Fruit fly (Drosophila melanogaster) whole organism, wandering third instar larva: ENCODE measurements around the gene Bap60.
A peak's percentile ranks its signal among the peaks of the same experiment; 100 is the strongest.
"Not testable (repeated sequence)": the region's sequence is repeated elsewhere in the genome, so short reads cannot be mapped to it uniquely, and the experiment has no call there.

ENCODE experiments used
- Abd-B ChIP-seq: fragments of >200 bp; optimal IDR thresholded peaks from 2 replicates; lab custom pipeline; 2017; ENCODE audit warnings: missing biosample characterization, missing genetic modification characterization
- CG9705 ChIP-seq: fragments of 200-800 bp; sonication (Bioruptor generic); optimal IDR thresholded peaks from 2 replicates; lab custom pipeline; 2018; ENCODE audit warnings: missing biosample characterization, mild to moderate bottlenecking, missing genetic modification characterization
- CrebA ChIP-seq: fragments of 200-800 bp; sonication (Bioruptor generic); optimal IDR thresholded peaks from 2 replicates; lab custom pipeline; 2016; ENCODE audit warnings: missing biosample characterization, mild to moderate bottlenecking, missing genetic modification characterization, borderline replicate concordance
- Dfd ChIP-seq: fragments of >200 bp; optimal IDR thresholded peaks from 2 replicates; lab custom pipeline; 2017; ENCODE audit warnings: missing biosample characterization, missing genetic modification characterization
- Dif ChIP-seq: fragments of 200-275, 200-300 bp; sonication (Bioruptor generic); optimal IDR thresholded peaks from 2 replicates; lab custom pipeline; 2018; ENCODE audit warnings: missing biosample characterization, missing genetic modification characterization; ENCODE audit not compliant: partially characterized antibody
- GATAd ChIP-seq: sonication (Bioruptor generic); optimal IDR thresholded peaks from 2 replicates; lab custom pipeline; 2016; ENCODE audit warnings: missing biosample characterization, missing genetic modification characterization
- Hnf4 ChIP-seq: fragments of 200-800 bp; sonication (Bioruptor generic); optimal IDR thresholded peaks from 2 replicates; lab custom pipeline; 2016; ENCODE audit warnings: missing biosample characterization, mild to moderate bottlenecking, missing genetic modification characterization
- Hr78 ChIP-seq: fragments of >200 bp; optimal IDR thresholded peaks from 2 replicates; lab custom pipeline; 2017; ENCODE audit warnings: missing biosample characterization, missing genetic modification characterization
- Jra ChIP-seq: sonication (Bioruptor generic); optimal IDR thresholded peaks from 2 replicates; lab custom pipeline; 2016; ENCODE audit warnings: missing biosample characterization, missing genetic modification characterization
- Mio ChIP-seq: sonication (Bioruptor generic); optimal IDR thresholded peaks from 2 replicates; lab custom pipeline; 2016; ENCODE audit warnings: missing biosample characterization, missing genetic modification characterization
- Myc ChIP-seq: fragments of >200 bp; optimal IDR thresholded peaks from 2 replicates; lab custom pipeline; 2017
- N ChIP-seq: fragments of >200 bp; optimal IDR thresholded peaks from 2 replicates; lab custom pipeline; 2018; ENCODE audit warnings: missing biosample characterization, missing external identifiers, missing genetic modification characterization
- OdsH ChIP-seq: fragments of 200-800 bp; sonication (Bioruptor generic); optimal IDR thresholded peaks from 2 replicates; lab custom pipeline; 2016; ENCODE audit warnings: missing biosample characterization, mild to moderate bottlenecking, missing genetic modification characterization
- Rel ChIP-seq, 2 experiments: fragments of 200-800 bp; sonication (Bioruptor generic) in 1 of 2; optimal IDR thresholded peaks; 2 replicates in 1 of 2; 3 replicates in 1 of 2; lab custom pipeline; 2016 to 2019; ENCODE audit warnings: mild to moderate bottlenecking in 2 of 2, missing biosample characterization in 2 of 2, missing genetic modification characterization in 2 of 2, moderate library complexity in 1 of 2
- Sp1 ChIP-seq: fragments of 200-800 bp; sonication (Bioruptor generic); optimal IDR thresholded peaks from 3 replicates; lab custom pipeline; 2019; ENCODE audit warnings: missing biosample characterization, mild to moderate bottlenecking, missing genetic modification characterization, moderate library complexity
- brk ChIP-seq: fragments of 200-800 bp; sonication (Bioruptor generic); optimal IDR thresholded peaks from 2 replicates; lab custom pipeline; 2016; ENCODE audit warnings: missing biosample characterization, mild to moderate bottlenecking, missing genetic modification characterization
- dl ChIP-seq, 2 experiments: fragments of 175-275, 200-275 bp in 1 of 2; fragments of 200-275 bp in 1 of 2; sonication (Bioruptor generic); optimal IDR thresholded peaks; lab custom pipeline; 2018; ENCODE audit warnings: mild to moderate bottlenecking in 2 of 2, missing biosample characterization in 2 of 2, missing genetic modification characterization in 2 of 2, moderate library complexity in 2 of 2; ENCODE audit not compliant: partially characterized antibody in 2 of 2, insufficient read depth in 1 of 2
- dmrt93B ChIP-seq: fragments of 200-800 bp; sonication (Bioruptor generic); optimal IDR thresholded peaks from 2 replicates; lab custom pipeline; 2018; ENCODE audit warnings: missing biosample characterization, mild to moderate bottlenecking, missing genetic modification characterization
- dsf ChIP-seq: sonication (Bioruptor generic); optimal IDR thresholded peaks from 2 replicates; lab custom pipeline; 2016; ENCODE audit warnings: missing biosample characterization, missing genetic modification characterization, borderline replicate concordance
- ey ChIP-seq: fragments of 200-800 bp; sonication (Bioruptor generic); optimal IDR thresholded peaks from 2 replicates; lab custom pipeline; 2016; ENCODE audit warnings: missing biosample characterization, missing genetic modification characterization
- fru ChIP-seq: fragments of 200-800 bp; sonication (Bioruptor generic); optimal IDR thresholded peaks from 3 replicates; lab custom pipeline; 2016; ENCODE audit warnings: missing biosample characterization, mild to moderate bottlenecking, missing genetic modification characterization
- h ChIP-seq: fragments of 200-800 bp; sonication (Bioruptor generic); optimal IDR thresholded peaks from 3 replicates; lab custom pipeline; 2016; ENCODE audit warnings: missing biosample characterization, mild to moderate bottlenecking, missing genetic modification characterization
- jim ChIP-seq: fragments of 175-275, 200-325 bp; sonication (Bioruptor generic); optimal IDR thresholded peaks from 2 replicates; lab custom pipeline; 2016; ENCODE audit warnings: missing biosample characterization, mild to moderate bottlenecking, missing genetic modification characterization
- lola ChIP-seq: fragments of >200 bp; optimal IDR thresholded peaks from 2 replicates; lab custom pipeline; 2017; ENCODE audit warnings: missing biosample characterization, missing genetic modification characterization
- pan ChIP-seq: fragments of >200 bp; optimal IDR thresholded peaks from 2 replicates; lab custom pipeline; 2017
- psq ChIP-seq: fragments of 200-800 bp; sonication (Bioruptor generic); optimal IDR thresholded peaks from 3 replicates; lab custom pipeline; 2017; ENCODE audit warnings: missing biosample characterization, mild to moderate bottlenecking, missing genetic modification characterization, moderate library complexity
- rgr ChIP-seq: fragments of 200-800 bp; sonication (Bioruptor generic); optimal IDR thresholded peaks from 3 replicates; lab custom pipeline; 2016; ENCODE audit warnings: missing biosample characterization, mild to moderate bottlenecking, missing genetic modification characterization
- sage ChIP-seq: fragments of 200-800 bp; sonication (Bioruptor generic); optimal IDR thresholded peaks from 2 replicates; lab custom pipeline; 2016; ENCODE audit warnings: missing biosample characterization, mild to moderate bottlenecking, missing genetic modification characterization
- sv ChIP-seq: fragments of 200-800 bp; sonication (Bioruptor generic); optimal IDR thresholded peaks from 3 replicates; lab custom pipeline; 2016; ENCODE audit warnings: missing biosample characterization, missing genetic modification characterization
- tai ChIP-seq: sonication (Bioruptor generic); optimal IDR thresholded peaks from 2 replicates; lab custom pipeline; 2016; ENCODE audit warnings: missing biosample characterization, missing genetic modification characterization
- usp ChIP-seq: fragments of >200 bp; optimal IDR thresholded peaks from 2 replicates; lab custom pipeline; 2017; ENCODE audit warnings: missing biosample characterization, missing genetic modification characterization
- woc ChIP-seq: sonication (Bioruptor generic); optimal IDR thresholded peaks from 2 replicates; lab custom pipeline; 2016; ENCODE audit warnings: missing biosample characterization, mild to moderate bottlenecking, missing genetic modification characterization

Gene Bap60

dm6 chrX:13189032-13189431, 29.7 kb upstream of the Bap60 start, which contains the start of gene Lgr4:
Lgr4 (minus strand) TSS chrX:13189164.
- no peak for TF ChIP-seq tai (GFP tag; lab: Kevin White, UChicago)
- TF ChIP-seq N (GFP tag; lab: Kevin White, UChicago) = no peak
- no peak for TF ChIP-seq h (GFP tag; lab: Kevin White, UChicago)
- TF ChIP-seq GATAd (GFP tag; lab: Kevin White, UChicago) = no peak
- no peak for TF ChIP-seq fru (GFP tag; lab: Kevin White, UChicago)
- TF ChIP-seq psq (GFP tag; lab: Kevin White, UChicago) = no peak
- TF ChIP-seq CrebA = no peak
- no peak for TF ChIP-seq Myc
- no peak for TF ChIP-seq Abd-B
- TF ChIP-seq Dfd (GFP tag; lab: Kevin White, UChicago) = no peak
- no peak for TF ChIP-seq usp (GFP tag; lab: Kevin White, UChicago)
- no peak for TF ChIP-seq Sp1
- no peak for TF ChIP-seq lola (GFP tag; lab: Kevin White, UChicago)
- TF ChIP-seq, all 38 proteins: peak for 0

dm6 chrX:13184178-13184577, 24.9 kb upstream of the Bap60 start, which contains the start of gene CG32641:
CG32641 (plus strand) TSS chrX:13184478.
- not testable (repeated sequence) for TF ChIP-seq Dif, Hr78, ey (GFP tag; lab: Kevin White, UChicago)

dm6 chrX:13177720-13178119, 18.4 kb upstream of the Bap60 start, which contains the start of gene CG32640:
CG32640 (plus strand) TSS chrX:13178005.
- TF ChIP-seq jim, N, OdsH (GFP tag; lab: Kevin White, UChicago): not testable (repeated sequence)

DNA sequence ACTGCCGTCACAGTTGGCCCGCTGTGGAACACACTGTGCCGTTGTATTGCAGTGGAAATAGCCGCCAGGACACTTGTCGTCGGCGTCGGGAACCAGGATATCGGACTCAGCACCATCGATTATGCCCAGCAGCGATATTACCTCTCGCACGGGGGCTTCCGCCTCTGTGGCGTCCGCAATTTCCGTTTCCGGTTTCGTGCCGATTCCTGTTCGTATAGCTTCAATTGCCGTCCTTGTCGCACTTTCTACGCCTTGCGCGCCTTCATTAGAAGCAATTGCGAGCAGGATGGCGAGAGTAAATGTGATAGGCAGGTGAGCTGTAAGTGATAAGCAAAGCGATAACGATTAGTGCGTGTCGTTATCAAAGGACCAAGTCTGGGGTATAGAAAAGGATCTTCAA, 13.6 kb upstream of the Bap60 start:
- TF ChIP-seq Jra (GFP tag; lab: Kevin White, UChicago) (no peak), GATAd (GFP tag; lab: Kevin White, UChicago) (no peak), OdsH (GFP tag; lab: Kevin White, UChicago) (no peak), sage (GFP tag; lab: Kevin White, UChicago) (no peak), woc (GFP tag; lab: Kevin White, UChicago) (no peak), sv (GFP tag; lab: Kevin White, UChicago) (no peak), ey (GFP tag; lab: Kevin White, UChicago) (no peak), tai (GFP tag; lab: Kevin White, UChicago) (no peak)

DNA sequence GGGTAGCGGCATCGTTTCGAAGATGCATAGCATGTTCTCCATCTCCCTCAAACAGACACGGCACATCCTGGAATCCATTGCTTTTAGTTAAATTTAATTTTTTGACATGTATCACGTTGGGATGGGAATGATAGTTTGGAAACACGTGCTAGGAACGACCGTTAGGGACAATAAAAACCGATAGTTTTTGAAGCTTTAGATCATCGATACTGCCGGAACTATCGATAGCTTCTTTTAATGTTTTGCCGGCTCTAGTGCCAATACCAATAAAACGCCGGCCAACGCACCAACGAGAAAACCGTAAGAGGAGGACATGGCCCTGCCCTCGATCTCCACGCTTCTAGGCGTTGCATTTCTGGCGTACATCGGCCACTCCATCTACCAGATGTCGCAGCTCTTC, 4.5 kb downstream of the Bap60 start, which contains the start of the genes CG4318 and CG4332:
Gene CG4318 (minus strand): TSS at position 142 of the 400 bp plus-strand sequence.
Gene CG4332 (plus strand): TSS at position 256 of the 400 bp plus-strand sequence.
- TF ChIP-seq Hnf4 (GFP tag; lab: Kevin White, UChicago) = no peak
- peak; percentile 62 for TF ChIP-seq Myc

DNA sequence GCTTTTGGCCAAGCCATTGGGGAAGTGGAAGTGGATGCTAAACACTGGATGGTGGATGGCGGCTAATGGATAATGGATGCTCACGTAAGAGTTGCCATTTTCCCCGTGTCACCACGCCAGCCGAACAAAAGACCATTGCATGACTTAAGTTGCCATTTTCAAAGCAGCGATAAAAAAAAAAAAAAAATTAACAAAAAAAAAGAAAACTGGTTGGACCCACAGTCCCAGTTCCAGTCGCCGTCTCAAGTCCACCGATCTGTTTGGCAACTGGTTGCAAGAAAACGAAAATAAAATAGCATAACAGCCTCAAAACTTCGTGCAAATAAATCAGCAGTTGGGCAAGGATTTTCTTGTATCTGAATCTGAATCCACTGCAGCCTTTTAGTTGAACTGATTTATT, 10.2 kb downstream of the Bap60 start:
- TF ChIP-seq jim (GFP tag; lab: Kevin White, UChicago) = no peak
- TF ChIP-seq Abd-B = no peak
- TF ChIP-seq Mio (GFP tag; lab: Kevin White, UChicago) = no peak
- no peak for TF ChIP-seq lola (GFP tag; lab: Kevin White, UChicago)
- TF ChIP-seq, all 38 proteins: peak for 0

- no peak for TF ChIP-seq tai (GFP tag; lab: Kevin White, UChicago)
- TF ChIP-seq CrebA = no peak
- TF ChIP-seq Dfd (GFP tag; lab: Kevin White, UChicago) = no peak
- no peak for TF ChIP-seq h (GFP tag; lab: Kevin White, UChicago)
- no peak for TF ChIP-seq rgr (GFP tag; lab: Kevin White, UChicago)
- no peak for TF ChIP-seq fru (GFP tag; lab: Kevin White, UChicago)
- no peak for TF ChIP-seq pan (lab: Kevin White, UChicago)
Observed at dm6 chrX:13145858-13146257, 13.4 kb downstream of the Bap60 start.

DNA sequence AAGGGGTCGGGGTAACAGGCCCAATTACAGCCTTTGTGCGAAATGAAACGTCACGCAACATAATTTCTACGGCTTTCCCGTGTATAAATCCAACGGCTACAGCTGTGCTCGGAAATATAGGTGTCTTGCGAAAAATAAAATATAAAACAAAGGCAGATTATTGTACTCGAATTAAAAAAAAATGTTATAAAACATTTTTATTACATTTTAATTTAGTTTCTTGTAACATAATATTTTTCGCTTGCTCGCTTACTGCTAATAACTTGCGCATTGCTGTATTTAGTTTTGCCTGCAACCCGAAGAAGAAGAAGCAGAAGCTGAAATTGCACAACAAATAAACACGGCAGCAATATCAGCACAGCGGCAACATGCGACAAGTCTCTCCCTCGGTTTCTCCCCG, 16.2 kb downstream of the Bap60 start:
- peak; percentile 24 for TF ChIP-seq ey (GFP tag; lab: Kevin White, UChicago)
- no peak for TF ChIP-seq Hr78 (GFP tag; lab: Kevin White, UChicago)
- TF ChIP-seq psq (GFP tag; lab: Kevin White, UChicago) = peak; percentile 18
- peak; percentile 53 for TF ChIP-seq h (GFP tag; lab: Kevin White, UChicago)
- TF ChIP-seq sv (GFP tag; lab: Kevin White, UChicago) = no peak
- TF ChIP-seq jim (GFP tag; lab: Kevin White, UChicago) = no peak
- TF ChIP-seq CG9705 = no peak
- no peak for TF ChIP-seq brk (GFP tag; lab: Kevin White, UChicago)
- TF ChIP-seq Rel (GFP tag; optimal IDR thresholded peaks at IDR 0.05; lab: Kevin White, UChicago) = no peak
- TF ChIP-seq Rel (tag; optimal IDR thresholded peaks at IDR 0.05; lab: Kevin White, UChicago) = no peak
- peak; percentile 58 for TF ChIP-seq Sp1
- no peak for TF ChIP-seq dl (GFP tag; optimal IDR thresholded peaks at IDR 0.05; lab: Kevin White, UChicago; ENCODE audit: insufficient read depth in 1 of 2, partially characterized antibody in 2 of 2)
- TF ChIP-seq fru (GFP tag; lab: Kevin White, UChicago) = peak; percentile 46
- TF ChIP-seq CrebA = no peak
- TF ChIP-seq N (GFP tag; lab: Kevin White, UChicago) = no peak
- TF ChIP-seq rgr (GFP tag; lab: Kevin White, UChicago) = peak; percentile 44
- no peak for TF ChIP-seq Dif (GFP tag; lab: Kevin White, UChicago)
- TF ChIP-seq Myc = no peak
- TF ChIP-seq lola (GFP tag; lab: Kevin White, UChicago) = no peak
- no peak for TF ChIP-seq dmrt93B (GFP tag; lab: Kevin White, UChicago)
- no peak for TF ChIP-seq dsf (GFP tag; lab: Kevin White, UChicago)
